Worm (Caenorhabditis elegans) whole organism, L4/young adult: Measurements from ENCODE around the gene gst-3.

Experiments
- dao-5 ChIP-seq: sonication (generic microtip); optimal IDR thresholded peaks from 2 replicates; lab custom pipeline; 2016; ENCODE audit warnings: missing genotype, missing genetic modification characterization, moderate library complexity, missing compliant biosample characterization
- him-1 ChIP-seq: sonication (generic microtip); optimal IDR thresholded peaks from 2 replicates; lab custom pipeline; 2016; ENCODE audit warnings: missing genotype, missing genetic modification reagents, missing genetic modification characterization, missing compliant biosample characterization

DNA sequence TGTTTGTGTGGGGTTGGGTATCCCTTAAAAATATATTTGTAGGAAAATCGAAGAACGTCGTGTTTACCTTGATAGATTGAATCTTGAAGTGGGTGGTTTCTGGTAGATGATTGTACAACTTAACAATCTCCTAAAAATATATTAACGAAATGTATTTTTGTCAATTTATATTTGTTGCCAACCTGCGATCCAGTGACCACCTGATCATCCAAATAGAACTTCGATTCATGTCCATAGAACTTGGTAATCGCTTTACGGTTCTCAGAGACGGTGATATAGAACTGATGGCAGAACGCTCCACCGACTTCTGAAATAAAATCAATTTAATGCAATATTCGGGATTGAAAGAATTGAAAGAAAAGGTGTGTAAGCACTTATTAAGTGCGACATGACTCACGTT is 11.6 kb downstream of the gst-3 start:
- no peak for TF ChIP-seq dao-5 (tag; lab: Kevin White, UChicago)
- no peak for TF ChIP-seq him-1 (tag; lab: Kevin White, UChicago)
